Worm (Caenorhabditis elegans): ENCODE measurements around the gene nhr-54.

nhr-54 gene

DNA sequence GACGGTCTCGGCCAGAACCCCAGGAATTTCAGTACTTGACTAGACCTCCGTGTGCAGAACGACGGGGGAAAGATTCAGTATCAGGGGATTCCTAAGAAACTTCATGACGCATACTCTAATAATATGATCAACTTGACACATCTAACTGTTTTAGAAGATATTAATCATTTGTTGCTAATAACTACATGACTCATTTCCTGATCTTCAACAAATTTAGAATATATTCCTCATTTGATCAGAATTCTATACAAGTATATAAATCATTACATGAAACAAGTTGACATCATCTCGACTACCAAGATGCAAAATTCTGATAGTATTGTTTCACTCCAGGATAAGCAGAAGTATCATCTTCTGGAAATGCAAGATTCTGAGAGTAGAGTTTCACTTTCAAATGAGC, 29.4 kb upstream of the nhr-54 start, which contains the start of gene Y32B12B.8:
Gene Y32B12B.8, plus strand, starts transcription at position 301 of the 400 bp plus-strand sequence.
- no peak for TF ChIP-seq alr-1 (tag; optimal IDR thresholded peaks at IDR 0.05; ENCODE audit: borderline replicate concordance)
- no peak for TF ChIP-seq ceh-8 (GFP tag; optimal IDR thresholded peaks at IDR 0.05)
- TF ChIP-seq mep-1 (tag; optimal IDR thresholded peaks at IDR 0.05) = no peak
- TF ChIP-seq sox-4 (tag; optimal IDR thresholded peaks at IDR 0.05) = no peak
- TF ChIP-seq C04F5.9 (tag; optimal IDR thresholded peaks at IDR 0.05) = no peak
- TF ChIP-seq snu-23 (GFP tag; optimal IDR thresholded peaks at IDR 0.05) = no peak
- TF ChIP-seq snpc-4 (tag; optimal IDR thresholded peaks at IDR 0.05) = no peak
- no peak for TF ChIP-seq nhr-76 (tag; optimal IDR thresholded peaks at IDR 0.05)
- no peak for TF ChIP-seq lsy-2 (tag; optimal IDR thresholded peaks at IDR 0.05)

DNA sequence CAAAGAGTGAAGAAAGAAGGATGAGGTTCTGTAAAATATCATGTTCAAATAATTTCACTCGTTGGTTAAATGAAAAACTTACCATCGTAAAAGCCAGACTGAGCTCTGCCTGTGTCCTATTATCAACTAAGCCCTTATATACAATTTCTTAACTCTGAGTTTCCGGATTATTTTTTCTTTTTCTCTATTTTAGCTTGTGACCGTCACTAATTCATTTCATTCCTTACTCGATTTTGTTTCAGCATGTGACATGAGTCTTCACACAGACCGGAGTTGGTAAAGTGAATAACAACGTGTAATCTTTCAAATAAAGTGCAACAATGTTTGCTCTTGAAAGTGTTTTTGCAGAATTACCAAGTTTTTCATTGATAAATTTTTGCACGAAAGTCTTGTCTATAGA, 28.3 kb upstream of the nhr-54 start, which contains the start of gene cpr-2:
Gene cpr-2, minus strand, starts transcription at position 101 of the 400 bp plus-strand sequence.
- TF ChIP-seq sup-37 (GFP tag; optimal IDR thresholded peaks at IDR 0.05) = no peak
- no peak for TF ChIP-seq nhr-85 (tag)
- TF ChIP-seq ama-1 (optimal IDR thresholded peaks at IDR 0.05) = no peak
- no peak for TF ChIP-seq fos-1 (tag; optimal IDR thresholded peaks at IDR 0.05)
- no peak for TF ChIP-seq mef-2 (tag; optimal IDR thresholded peaks at IDR 0.05)
- TF ChIP-seq sox-4 (tag; optimal IDR thresholded peaks at IDR 0.05) = no peak
- TF ChIP-seq efl-3 (GFP tag; optimal IDR thresholded peaks at IDR 0.05) = no peak
- TF ChIP-seq nhr-77 (tag; optimal IDR thresholded peaks at IDR 0.05) = no peak
- no peak for TF ChIP-seq ceh-90 (tag; optimal IDR thresholded peaks at IDR 0.05)
- no peak for TF ChIP-seq nhr-71 (tag; optimal IDR thresholded peaks at IDR 0.05)
- no peak for TF ChIP-seq mab-9 (GFP tag; IDR thresholded peaks at IDR 0.05)

DNA sequence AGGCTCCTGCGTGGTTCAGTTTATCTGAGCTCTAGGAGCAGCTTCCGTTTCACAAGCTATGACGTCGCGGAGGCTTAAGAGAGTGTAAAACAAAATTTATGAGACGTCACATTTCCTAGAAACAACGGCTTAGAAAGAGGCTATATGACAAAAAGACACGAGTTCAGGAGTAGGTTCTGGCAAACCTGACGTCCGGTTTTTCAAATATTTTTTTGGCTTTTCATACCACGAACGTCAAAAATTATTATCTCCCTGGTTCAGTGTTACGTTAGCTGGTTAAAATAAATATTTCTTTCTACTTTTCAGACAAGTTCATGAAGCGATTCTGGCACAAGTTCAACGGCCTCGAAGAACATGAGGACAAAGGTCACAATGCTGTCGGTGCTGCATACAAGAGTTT, 22.1 kb upstream of the nhr-54 start, which contains the start of gene F36D3.16:
Gene F36D3.16, plus strand, starts transcription at position 301 of the 400 bp plus-strand sequence.
- TF ChIP-seq nhr-47 (tag; optimal IDR thresholded peaks at IDR 0.05) (no peak), nhr-84 (tag; optimal IDR thresholded peaks at IDR 0.05) (no peak), tbx-2 (tag; optimal IDR thresholded peaks at IDR 0.05) (no peak), hlh-4 (tag; optimal IDR thresholded peaks at IDR 0.05) (no peak), ces-1 (GFP tag; optimal IDR thresholded peaks at IDR 0.05) (no peak), hlh-17 (GFP tag; optimal IDR thresholded peaks at IDR 0.05; ENCODE audit: borderline replicate concordance) (no peak), grh-1 (GFP tag; IDR thresholded peaks at IDR 0.05) (no peak), egl-13 (tag; optimal IDR thresholded peaks at IDR 0.05) (no peak), C34B4.2 (tag; optimal IDR thresholded peaks at IDR 0.05) (no peak)

DNA sequence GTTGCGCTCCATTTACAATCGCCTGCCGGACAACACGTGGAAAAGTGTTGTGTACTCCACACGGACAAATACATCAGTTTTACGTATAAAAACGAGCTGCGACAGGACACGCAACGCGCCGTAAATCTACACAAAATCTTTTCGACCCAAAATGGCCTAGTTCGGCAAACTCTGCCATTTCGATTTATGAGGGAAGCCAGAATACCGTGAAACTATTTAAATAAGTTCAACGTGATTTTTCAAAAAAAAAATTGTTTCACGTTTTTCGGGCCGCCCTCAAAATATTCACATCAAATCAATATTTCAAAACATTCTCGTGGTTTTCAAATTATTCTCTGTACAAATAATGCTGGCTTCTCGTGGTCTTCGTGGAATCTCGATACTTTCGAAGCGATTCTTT, 21.1 kb upstream of the nhr-54 start, which contains the start of gene F36D3.8:
Gene F36D3.8, plus strand, starts transcription at position 301 of the 400 bp plus-strand sequence.
- TF ChIP-seq blmp-1 (tag; optimal IDR thresholded peaks at IDR 0.05) (no peak), swsn-7 (tag; optimal IDR thresholded peaks at IDR 0.05) (no peak), jun-1 (tag; optimal IDR thresholded peaks at IDR 0.05) (no peak), efl-1 (optimal IDR thresholded peaks at IDR 0.05) (no peak), efl-1 (GFP tag; optimal IDR thresholded peaks at IDR 0.05 in 1 of 2) (peak in 1 of 2 experiments; percentile 85)

DNA sequence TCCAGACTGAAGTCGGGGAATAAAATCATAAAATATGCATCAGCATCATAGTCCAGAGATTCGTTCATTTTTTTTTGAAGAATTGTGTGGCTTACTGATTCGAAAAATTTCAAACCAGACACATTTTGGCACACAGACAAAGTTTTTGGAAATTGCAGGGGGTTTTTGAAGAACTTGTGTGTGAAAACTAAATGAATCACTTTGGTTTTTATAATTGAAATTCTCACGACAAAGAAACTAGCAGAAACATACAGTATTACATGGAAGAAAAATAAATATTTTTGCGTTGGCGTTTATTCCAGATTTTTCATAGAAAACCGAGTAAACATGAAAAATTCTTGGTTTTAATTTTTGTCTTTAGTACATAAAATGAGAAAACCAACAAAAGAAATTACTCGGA, 16.5 kb upstream of the nhr-54 start, which contains the start of gene srw-34:
Gene srw-34, minus strand, starts transcription at position 101 of the 400 bp plus-strand sequence.
- TF ChIP-seq mef-2 (tag; optimal IDR thresholded peaks at IDR 0.05) (no peak), jun-1 (tag; optimal IDR thresholded peaks at IDR 0.05) (no peak), ama-1 (optimal IDR thresholded peaks at IDR 0.05) (no peak), snpc-4 (tag; optimal IDR thresholded peaks at IDR 0.05) (no peak), snu-23 (GFP tag; optimal IDR thresholded peaks at IDR 0.05) (no peak), unc-30 (tag; optimal IDR thresholded peaks at IDR 0.05) (no peak), unc-62 (GFP tag; optimal IDR thresholded peaks at IDR 0.05) (no peak), nhr-20 (tag; optimal IDR thresholded peaks at IDR 0.05) (no peak), Y116A8C.19 (tag; optimal IDR thresholded peaks at IDR 0.05; ENCODE audit: borderline replicate concordance) (no peak), hlh-17 (GFP tag; optimal IDR thresholded peaks at IDR 0.05; ENCODE audit: borderline replicate concordance) (no peak), F16B12.6 (tag; optimal IDR thresholded peaks at IDR 0.05) (no peak), grh-1 (GFP tag; IDR thresholded peaks at IDR 0.05) (no peak), mdl-1 (tag; optimal IDR thresholded peaks at IDR 0.05) (no peak)
